Worm (Caenorhabditis elegans) whole organism, mixed stage, embryonic: ENCODE data around the gene ZC155.4.

ENCODE experiments used
- M03D4.4 ChIP-seq: sonication (generic microtip); optimal IDR thresholded peaks from 2 replicates; lab custom pipeline; 2017; ENCODE audit warnings: mild to moderate bottlenecking, missing genetic modification characterization, missing compliant biosample characterization
- bed-3 ChIP-seq: fragments of 200-800 bp; sonication (Bioruptor generic); optimal IDR thresholded peaks from 3 replicates; lab custom pipeline; 2018; ENCODE audit warnings: mild to moderate bottlenecking, missing genetic modification characterization, moderate library complexity, missing compliant biosample characterization
- blmp-1 ChIP-seq: fragments of 150-350 bp; optimal IDR thresholded peaks from 2 replicates; lab custom pipeline; 2014; ENCODE audit warnings: missing biosample characterization, missing genetic modification characterization
- ceh-39 ChIP-seq: fragments of 150-350 bp; optimal IDR thresholded peaks from 2 replicates; lab custom pipeline; 2014; ENCODE audit warnings: missing biosample characterization, missing genetic modification characterization
- ceh-43 ChIP-seq: fragments of 200-800 bp; sonication (Bioruptor generic); optimal IDR thresholded peaks from 2 replicates; lab custom pipeline; 2018; ENCODE audit warnings: mild to moderate bottlenecking, missing genetic modification characterization, moderate library complexity, missing compliant biosample characterization
- ceh-83 ChIP-seq: fragments of 200-800 bp; sonication (Bioruptor generic); optimal IDR thresholded peaks from 2 replicates; lab custom pipeline; 2018; ENCODE audit warnings: mild to moderate bottlenecking, missing genetic modification characterization, missing compliant biosample characterization
- cnd-1 ChIP-seq: fragments of 200-800 bp; sonication (Bioruptor generic); optimal IDR thresholded peaks from 2 replicates; lab custom pipeline; 2018; ENCODE audit warnings: mild to moderate bottlenecking, missing genetic modification characterization, missing compliant biosample characterization
- drap-1 ChIP-seq: fragments of 200-800 bp; sonication (Bioruptor generic); optimal IDR thresholded peaks from 3 replicates; lab custom pipeline; 2018; ENCODE audit warnings: mild to moderate bottlenecking, missing genetic modification characterization, missing compliant biosample characterization
- flh-1 ChIP-seq: fragments of 200-800 bp; sonication (Bioruptor generic); optimal IDR thresholded peaks from 2 replicates; lab custom pipeline; 2018; ENCODE audit warnings: mild to moderate bottlenecking, missing genetic modification characterization, moderate library complexity, missing compliant biosample characterization
- ham-2 ChIP-seq: fragments of 200-800 bp; sonication (Bioruptor generic); optimal IDR thresholded peaks from 2 replicates; lab custom pipeline; 2018; ENCODE audit warnings: mild to moderate bottlenecking, missing genetic modification characterization, missing compliant biosample characterization
- hlh-1 ChIP-seq: fragments of 150-350 bp; optimal IDR thresholded peaks from 2 replicates; lab custom pipeline; 2014; ENCODE audit warnings: missing biosample characterization, missing genetic modification reagents, missing genetic modification characterization
- lin-13 ChIP-seq: fragments of 150-350 bp; optimal IDR thresholded peaks from 2 replicates; lab custom pipeline; 2014; ENCODE audit warnings: missing biosample characterization, missing genetic modification characterization
- lin-32 ChIP-seq: fragments of 200-800 bp; sonication (Bioruptor generic); optimal IDR thresholded peaks from 2 replicates; lab custom pipeline; 2018; ENCODE audit warnings: mild to moderate bottlenecking, missing genetic modification characterization, missing compliant biosample characterization
- lsy-2 ChIP-seq: fragments of 150-350 bp; optimal IDR thresholded peaks from 2 replicates; lab custom pipeline; 2014; ENCODE audit warnings: missing biosample characterization, missing genetic modification characterization
- mab-5 ChIP-seq: fragments of 150-350 bp; optimal IDR thresholded peaks from 2 replicates; lab custom pipeline; 2014; ENCODE audit warnings: missing biosample characterization, missing genetic modification characterization
- mep-1 ChIP-seq: fragments of 150-350 bp; optimal IDR thresholded peaks from 2 replicates; lab custom pipeline; 2017; ENCODE audit warnings: missing biosample characterization, missing genetic modification reagents, missing genetic modification characterization, inconsistent platforms
- nhr-12 ChIP-seq: fragments of 150-350 bp; optimal IDR thresholded peaks from 2 replicates; lab custom pipeline; 2014; ENCODE audit warnings: missing biosample characterization, missing genetic modification characterization
- nhr-2 ChIP-seq: fragments of 150-350 bp; optimal IDR thresholded peaks from 2 replicates; lab custom pipeline; 2014; ENCODE audit warnings: missing biosample characterization, missing genetic modification characterization
- nhr-28 ChIP-seq: fragments of 150-350 bp; optimal IDR thresholded peaks from 2 replicates; lab custom pipeline; 2014; ENCODE audit warnings: missing biosample characterization, missing genetic modification characterization
- nhr-76 ChIP-seq: sonication (generic microtip); optimal IDR thresholded peaks from 2 replicates; lab custom pipeline; 2017; ENCODE audit warnings: missing biosample characterization, missing genetic modification characterization
- pha-4 ChIP-seq: fragments of 150-350 bp; optimal IDR thresholded peaks from 2 replicates; lab custom pipeline; 2018; ENCODE audit warnings: missing biosample characterization, missing genetic modification reagents, missing genetic modification characterization
- sem-2 ChIP-seq: fragments of 200-800 bp; sonication (Bioruptor generic); optimal IDR thresholded peaks from 2 replicates; lab custom pipeline; 2018; ENCODE audit warnings: mild to moderate bottlenecking, missing genetic modification characterization, missing compliant biosample characterization
- tbx-8 ChIP-seq: fragments of 200-800 bp; sonication (Bioruptor generic); optimal IDR thresholded peaks from 2 replicates; lab custom pipeline; 2018; ENCODE audit warnings: mild to moderate bottlenecking, missing genetic modification characterization, moderate library complexity, missing compliant biosample characterization
- unc-39 ChIP-seq: fragments of 150-350 bp; optimal IDR thresholded peaks from 2 replicates; lab custom pipeline; 2014; ENCODE audit warnings: missing biosample characterization, missing genetic modification characterization
- unc-62 ChIP-seq: fragments of 150-350 bp; optimal IDR thresholded peaks from 2 replicates; lab custom pipeline; 2014; ENCODE audit warnings: missing biosample characterization, missing genetic modification reagents, missing genetic modification characterization
- zip-8 ChIP-seq: fragments of 150-350 bp; optimal IDR thresholded peaks from 2 replicates; lab custom pipeline; 2014; ENCODE audit warnings: missing biosample characterization, missing genetic modification characterization
- ztf-11 ChIP-seq: fragments of 150-350 bp; optimal IDR thresholded peaks from 2 replicates; lab custom pipeline; 2014; ENCODE audit warnings: missing biosample characterization, missing genetic modification characterization

ZC155.4 gene

ce11 chrIII:5227831-5228467, 12.7 kb upstream of the ZC155.4 start, which contains the start of the genes C34E10.12, C34E10.10 and atp-2 (continued):
- TF ChIP-seq drap-1 (GFP tag; lab: Kevin White, UChicago), result peak; percentile 18

ce11 chrIII:5225321-5225720, 10.0 kb upstream of the ZC155.4 start, which contains the start of gene nex-1:
Gene nex-1, plus strand, starts transcription at chrIII:5225621.
- no peak for TF ChIP-seq ztf-11 (tag; lab: Kevin White, UChicago)
- no peak for TF ChIP-seq lsy-2 (tag; lab: Kevin White, UChicago)
- TF ChIP-seq zip-8 (tag; lab: Kevin White, UChicago), result no peak
- no peak for TF ChIP-seq ham-2 (GFP tag; lab: Kevin White, UChicago)
- no peak for TF ChIP-seq nhr-2 (tag; lab: Kevin White, UChicago)
- no peak for TF ChIP-seq hlh-1 (tag; lab: Kevin White, UChicago)
- TF ChIP-seq unc-39 (tag; lab: Kevin White, UChicago), result no peak
- TF ChIP-seq unc-62 (GFP tag; lab: Kevin White, UChicago), result no peak
- no peak for TF ChIP-seq ceh-43 (GFP tag; lab: Kevin White, UChicago)
- no peak for TF ChIP-seq ceh-39 (tag; lab: Kevin White, UChicago)
- TF ChIP-seq drap-1 (GFP tag; lab: Kevin White, UChicago), result no peak
- TF ChIP-seq mep-1, result no peak
- no peak for TF ChIP-seq pha-4
- no peak for TF ChIP-seq sem-2 (GFP tag; lab: Kevin White, UChicago)
- TF ChIP-seq bed-3 (GFP tag; lab: Kevin White, UChicago), result no peak
- TF ChIP-seq nhr-28, result no peak
- TF ChIP-seq nhr-12 (tag; lab: Kevin White, UChicago), result no peak
- TF ChIP-seq flh-1 (GFP tag; lab: Kevin White, UChicago), result no peak

- TF ChIP-seq mab-5 (tag; lab: Kevin White, UChicago), result no peak
Observed at ce11 chrIII:5224908-5225307, 9.6 kb upstream of the ZC155.4 start.

ce11 chrIII:5222777-5223176, 7.5 kb upstream of the ZC155.4 start:
- TF ChIP-seq pha-4 (peak; percentile 8), lin-32 (GFP tag; lab: Kevin White, UChicago) (no peak), tbx-8 (GFP tag; lab: Kevin White, UChicago) (no peak), lsy-2 (tag; lab: Kevin White, UChicago) (no peak), ceh-83 (GFP tag; lab: Kevin White, UChicago) (no peak), cnd-1 (tag; lab: Kevin White, UChicago) (no peak)

- TF ChIP-seq ceh-83 (GFP tag; lab: Kevin White, UChicago) (no peak), M03D4.4 (tag; lab: Kevin White, UChicago) (no peak), nhr-76 (tag; lab: Kevin White, UChicago) (no peak), tbx-8 (GFP tag; lab: Kevin White, UChicago) (no peak), bed-3 (GFP tag; lab: Kevin White, UChicago) (no peak), cnd-1 (tag; lab: Kevin White, UChicago) (no peak)
Observed at ce11 chrIII:5221820-5222219, 6.5 kb upstream of the ZC155.4 start.

ce11 chrIII:5218687-5219086, 3.4 kb upstream of the ZC155.4 start, which contains the start of gene ZC155.2:
Gene ZC155.2, plus strand, starts transcription at chrIII:5218987.
- TF ChIP-seq cnd-1 (tag; lab: Kevin White, UChicago), result no peak
- TF ChIP-seq unc-62 (GFP tag; lab: Kevin White, UChicago), result no peak
- no peak for TF ChIP-seq lin-13 (tag; lab: Kevin White, UChicago)
- no peak for TF ChIP-seq zip-8 (tag; lab: Kevin White, UChicago)
- no peak for TF ChIP-seq ztf-11 (tag; lab: Kevin White, UChicago)
- no peak for TF ChIP-seq nhr-2 (tag; lab: Kevin White, UChicago)
- no peak for TF ChIP-seq ceh-39 (tag; lab: Kevin White, UChicago)
- no peak for TF ChIP-seq M03D4.4 (tag; lab: Kevin White, UChicago)
- TF ChIP-seq lin-32 (GFP tag; lab: Kevin White, UChicago), result no peak
- no peak for TF ChIP-seq blmp-1 (tag; lab: Kevin White, UChicago)
- TF ChIP-seq bed-3 (GFP tag; lab: Kevin White, UChicago), result no peak
